Fruit fly (Drosophila melanogaster): Measurements from ENCODE around the gene Met.
A peak's percentile ranks its signal among the peaks of the same experiment; 100 is the strongest.

The Met gene

dm6 chrX:11569956-11570695 is 45.8 kb upstream of the Met start, which contains the start of the genes Polr2A and CG11699 (continued):
- no peak for TF ChIP-seq Ets97D (GFP tag; optimal IDR thresholded peaks at IDR 0.05)
- no peak for TF ChIP-seq CG16813 (GFP tag; IDR thresholded peaks at IDR 0.05; ENCODE audit: partially characterized antibody)
- no peak for TF ChIP-seq CG6765 (GFP tag; optimal IDR thresholded peaks at IDR 0.05)
- TF ChIP-seq mam (GFP tag; optimal IDR thresholded peaks at IDR 0.05), result peak; percentile 21
- no peak for TF ChIP-seq CG12769 (tag; optimal IDR thresholded peaks at IDR 0.05)
- TF ChIP-seq CG43689 (GFP tag; IDR thresholded peaks at IDR 0.05), result no peak
- TF ChIP-seq CG14050 (GFP tag; IDR thresholded peaks at IDR 0.05), result no peak
- TF ChIP-seq CG32767 (GFP tag; IDR thresholded peaks at IDR 0.05), result no peak
- no peak for TF ChIP-seq vfl (GFP tag; optimal IDR thresholded peaks at IDR 0.05)
- peak; percentile 60 for TF ChIP-seq Xbp1 (GFP tag; optimal IDR thresholded peaks at IDR 0.05)
- TF ChIP-seq CG7745 (tag; optimal IDR thresholded peaks at IDR 0.05), result no peak
- TF ChIP-seq Doc3 (GFP tag; IDR thresholded peaks at IDR 0.05; ENCODE audit: partially characterized antibody), result no peak
- TF ChIP-seq CG12219 (GFP tag; optimal IDR thresholded peaks at IDR 0.05), result no peak
- TF ChIP-seq HLH4C (GFP tag; IDR thresholded peaks at IDR 0.05; ENCODE audit: partially characterized antibody), result no peak
- no peak for TF ChIP-seq esg (GFP tag; conservative IDR thresholded peaks at IDR 0.05)
- 0 out of 2 replicates have a peak, but pooled peaks have one; percentile 26 for TF ChIP-seq Xrp1 (GFP tag; IDR thresholded peaks at IDR 0.05)
- TF ChIP-seq en (GFP tag; optimal IDR thresholded peaks at IDR 0.05), result no peak
- TF ChIP-seq sob (GFP tag; IDR thresholded peaks at IDR 0.05), result peak; percentile 57
- no peak for TF ChIP-seq Mrtf (GFP tag; IDR thresholded peaks at IDR 0.05)
- TF ChIP-seq CG1529 (GFP tag; optimal IDR thresholded peaks at IDR 0.05), result no peak
- TF ChIP-seq CG10979 (tag; optimal IDR thresholded peaks at IDR 0.05), result peak; percentile 18
- peak; percentile 44 for TF ChIP-seq Meics (GFP tag; optimal IDR thresholded peaks at IDR 0.05)
- no peak for TF ChIP-seq fu2 (GFP tag; optimal IDR thresholded peaks at IDR 0.05)
- no peak for TF ChIP-seq CG2875 (GFP tag; optimal IDR thresholded peaks at IDR 0.05)
- TF ChIP-seq wek (GFP tag; optimal IDR thresholded peaks at IDR 0.05), result no peak
- no peak for TF ChIP-seq CG1024 (GFP tag; IDR thresholded peaks at IDR 0.05)
- TF ChIP-seq CG5180 (GFP tag; optimal IDR thresholded peaks at IDR 0.05), result no peak
- TF ChIP-seq CG8089 (GFP tag; optimal IDR thresholded peaks at IDR 0.05), result no peak
- no peak for TF ChIP-seq disco-r (GFP tag; optimal IDR thresholded peaks at IDR 0.05)
- peak; percentile 45; the same call in 2 of the 3 replicates for TF ChIP-seq Dbx (GFP tag; IDR thresholded peaks at IDR 0.05)
- no peak for TF ChIP-seq Awh (GFP tag; IDR thresholded peaks at IDR 0.05)
- TF ChIP-seq H15 (GFP tag; IDR thresholded peaks at IDR 0.05), result no peak
- no peak for TF ChIP-seq cwo (GFP tag; optimal IDR thresholded peaks at IDR 0.05)
- TF ChIP-seq trem (tag; optimal IDR thresholded peaks at IDR 0.05), result peak; percentile 63
- peak; percentile 40 for TF ChIP-seq kni (GFP tag; optimal IDR thresholded peaks at IDR 0.05)
- no peak for TF ChIP-seq mld (GFP tag; IDR thresholded peaks at IDR 0.05; ENCODE audit: partially characterized antibody)
- no peak for TF ChIP-seq CG4360 (GFP tag; IDR thresholded peaks at IDR 0.05)
- no peak for TF ChIP-seq CG2129 (GFP tag; IDR thresholded peaks at IDR 0.05; ENCODE audit: partially characterized antibody)
- no peak for TF ChIP-seq CG13624 (GFP tag; optimal IDR thresholded peaks at IDR 0.05)
- TF ChIP-seq lilli (GFP tag; optimal IDR thresholded peaks at IDR 0.05), result peak; percentile 41
- TF ChIP-seq CG16815 (GFP tag; optimal IDR thresholded peaks at IDR 0.05), result no peak
- no peak for TF ChIP-seq onecut (GFP tag; IDR thresholded peaks at IDR 0.05)
- peak; percentile 45 for TF ChIP-seq CG12155 (GFP tag; optimal IDR thresholded peaks at IDR 0.05)
- no peak for TF ChIP-seq klu (GFP tag; IDR thresholded peaks at IDR 0.05)
- peak; percentile 56 for TF ChIP-seq CG15696 (tag; optimal IDR thresholded peaks at IDR 0.05)
- no peak for TF ChIP-seq CG32772 (GFP tag; IDR thresholded peaks at IDR 0.05)
- TF ChIP-seq CG17612 (GFP tag; IDR thresholded peaks at IDR 0.05), result no peak
- TF ChIP-seq Lpt (GFP tag; optimal IDR thresholded peaks at IDR 0.05), result no peak
- TF ChIP-seq eve (GFP tag; optimal IDR thresholded peaks at IDR 0.05), result no peak
- no peak for TF ChIP-seq cas (GFP tag; IDR thresholded peaks at IDR 0.05)
